Worm (Caenorhabditis elegans) whole organism, young adult: ENCODE results near the gene ZK6.6.

Experiments used
- B0261.1 ChIP-seq: sonication (generic microtip); optimal IDR thresholded peaks from 2 replicates; lab custom pipeline; 2016; ENCODE audit warnings: mild to moderate bottlenecking, missing genetic modification characterization, moderate library complexity, missing compliant biosample characterization
- C17E4.6 ChIP-seq: fragments of 200-800 bp; sonication (Bioruptor generic); IDR thresholded peaks from 2 replicates; pipeline ENCODE4 v1.3.6; 2022; ENCODE audit warnings: missing genetic modification reagents, missing genetic modification characterization, missing compliant biosample characterization
- F22D6.2 ChIP-seq: sonication (generic microtip); optimal IDR thresholded peaks from 2 replicates; lab custom pipeline; 2016; ENCODE audit warnings: mild to moderate bottlenecking, missing genetic modification characterization, missing compliant biosample characterization
- F33H1.4 ChIP-seq: fragments of 200-800 bp; sonication (Bioruptor generic); IDR thresholded peaks from 2 replicates; pipeline ENCODE4 v1.3.6; 2022; ENCODE audit warnings: missing genetic modification reagents, missing genetic modification characterization, missing compliant biosample characterization
- F37B4.10 ChIP-seq: fragments of 200-800 bp; sonication (Bioruptor generic); IDR thresholded peaks from 2 replicates; pipeline ENCODE4 v1.3.6; 2022; ENCODE audit warnings: missing genetic modification characterization, missing compliant biosample characterization
- F39B2.1 ChIP-seq: fragments of 200-800 bp; sonication (Bioruptor generic); IDR thresholded peaks from 2 replicates; pipeline ENCODE4 v1.3.6; 2022; ENCODE audit warnings: missing genetic modification reagents, missing genetic modification characterization, missing compliant biosample characterization
- F55B11.4 ChIP-seq: sonication (generic microtip); optimal IDR thresholded peaks from 2 replicates; lab custom pipeline; 2016; ENCODE audit warnings: missing compliant biosample characterization, missing genetic modification characterization, borderline replicate concordance; ENCODE audit not compliant: insufficient read depth
- F57C9.4 ChIP-seq: sonication (generic microtip); optimal IDR thresholded peaks from 2 replicates; lab custom pipeline; 2017; ENCODE audit warnings: mild to moderate bottlenecking, missing genetic modification characterization, missing compliant biosample characterization
- Y53F4B.3 ChIP-seq: fragments of 200-800 bp; sonication (Bioruptor generic); IDR thresholded peaks from 2 replicates; pipeline ENCODE4 v1.3.6; 2022; ENCODE audit warnings: missing genetic modification reagents, missing genetic modification characterization, missing compliant biosample characterization
- ama-1 ChIP-seq, 3 experiments: fragments of 150-350 bp in 1 of 3; sonication (generic microtip) in 2 of 3; optimal IDR thresholded peaks; 2 replicates each; lab custom pipeline; 2014 to 2018; ENCODE audit warnings: missing biosample characterization in 2 of 3, missing genetic modification characterization in 2 of 3, missing genetic modification reagents in 2 of 3
- aptf-2 ChIP-seq: fragments of 200-800 bp; sonication (Bioruptor generic); conservative IDR thresholded peaks from 2 replicates; pipeline ENCODE4 v1.3.6; 2022; ENCODE audit warnings: missing genetic modification reagents, missing genetic modification characterization, missing compliant biosample characterization
- atf-7 ChIP-seq: sonication (generic microtip); optimal IDR thresholded peaks from 2 replicates; lab custom pipeline; 2017; ENCODE audit warnings: mild to moderate bottlenecking, missing genetic modification characterization, missing compliant biosample characterization
- ccch-3 ChIP-seq: fragments of 200-800 bp; sonication (Bioruptor generic); optimal IDR thresholded peaks from 2 replicates; lab custom pipeline; 2018; ENCODE audit warnings: mild to moderate bottlenecking, missing genetic modification characterization, missing compliant biosample characterization
- cebp-1 ChIP-seq, 2 experiments: fragments of 200-800 bp in 1 of 2; sonication (Bioruptor generic) in 1 of 2; sonication (generic microtip) in 1 of 2; IDR thresholded peaks in 1 of 2; optimal IDR thresholded peaks in 1 of 2; 2 replicates each; pipeline versions ENCODE4 v1.3.6 to Lab custom; 2017 to 2022; ENCODE audit warnings: missing compliant biosample characterization in 2 of 2, missing genetic modification characterization in 2 of 2, mild to moderate bottlenecking in 1 of 2, missing genetic modification reagents in 1 of 2, moderate library complexity in 1 of 2
- cebp-2 ChIP-seq: fragments of 200-800 bp; sonication (Bioruptor generic); IDR thresholded peaks from 2 replicates; pipeline ENCODE4 v1.3.6; 2022; ENCODE audit warnings: missing genetic modification characterization, missing compliant biosample characterization
- chd-7 ChIP-seq: sonication (generic microtip); optimal IDR thresholded peaks from 2 replicates; lab custom pipeline; 2016; ENCODE audit warnings: mild to moderate bottlenecking, missing genetic modification characterization, moderate library complexity, missing compliant biosample characterization
- dox-1 ChIP-seq: fragments of 200-800 bp; sonication (Bioruptor generic); IDR thresholded peaks from 2 replicates; pipeline ENCODE4 v1.3.6; 2022; ENCODE audit warnings: missing genetic modification reagents, missing genetic modification characterization, missing compliant biosample characterization
- dpl-1 ChIP-seq: fragments of 150-350 bp; optimal IDR thresholded peaks from 2 replicates; lab custom pipeline; 2014; ENCODE audit warnings: missing biosample characterization, missing genetic modification reagents, missing genetic modification characterization
- hmg-20 ChIP-seq: fragments of 200-800 bp; sonication (Bioruptor generic); IDR thresholded peaks from 2 replicates; pipeline ENCODE4 v1.3.6; 2022; ENCODE audit warnings: missing genetic modification reagents, missing genetic modification characterization, missing compliant biosample characterization
- hsf-1 ChIP-seq: fragments of 200-800 bp; sonication (Bioruptor generic); IDR thresholded peaks from 2 replicates; pipeline ENCODE4 v1.3.6; 2022; ENCODE audit warnings: missing genetic modification reagents, missing genetic modification characterization, missing compliant biosample characterization
- let-607 ChIP-seq, 2 experiments: fragments of 200-800 bp in 1 of 2; sonication (Bioruptor generic) in 1 of 2; sonication (generic microtip) in 1 of 2; optimal IDR thresholded peaks; 2 replicates each; lab custom pipeline; 2016 to 2018; ENCODE audit warnings: mild to moderate bottlenecking in 2 of 2, missing compliant biosample characterization in 2 of 2, missing genetic modification characterization in 2 of 2, moderate library complexity in 2 of 2, missing genotype in 1 of 2
- lin-35 ChIP-seq, 3 experiments: fragments of 150-350 bp in 2 of 3; sonication (generic microtip) in 1 of 3; optimal IDR thresholded peaks; 2 replicates each; lab custom pipeline; 2014 to 2018; ENCODE audit warnings: missing biosample characterization in 3 of 3, missing genetic modification characterization in 3 of 3, missing genetic modification reagents in 3 of 3
- madf-3 ChIP-seq: fragments of 200-800 bp; sonication (Bioruptor generic); IDR thresholded peaks from 2 replicates; pipeline ENCODE4 v1.3.6; 2022; ENCODE audit warnings: missing genetic modification reagents, missing genetic modification characterization, missing compliant biosample characterization
- nhr-120 ChIP-seq: fragments of 200-800 bp; sonication (Bioruptor generic); IDR thresholded peaks from 2 replicates; pipeline ENCODE4 v1.3.6; 2022; ENCODE audit warnings: missing genetic modification characterization, missing compliant biosample characterization
- nhr-80 ChIP-seq: sonication (generic microtip); optimal IDR thresholded peaks from 2 replicates; lab custom pipeline; 2016; ENCODE audit warnings: missing genetic modification characterization, missing compliant biosample characterization
- snpc-3.4 ChIP-seq: sonication (generic microtip); optimal IDR thresholded peaks from 2 replicates; lab custom pipeline; 2017; ENCODE audit warnings: missing genetic modification characterization, mild to moderate bottlenecking, missing compliant biosample characterization, antibody characterized with exemption, moderate library complexity, missing genotype, missing genetic modification reagents
- tbx-9 ChIP-seq: sonication (generic microtip); optimal IDR thresholded peaks from 2 replicates; lab custom pipeline; 2016; ENCODE audit warnings: borderline replicate concordance, missing genetic modification characterization, inconsistent platforms, missing compliant biosample characterization
- unc-62 ChIP-seq: fragments of 150-350 bp; optimal IDR thresholded peaks from 2 replicates; lab custom pipeline; 2014; ENCODE audit warnings: missing biosample characterization, missing genetic modification reagents, missing genetic modification characterization
- zim-3 ChIP-seq: sonication (generic microtip); optimal IDR thresholded peaks from 2 replicates; lab custom pipeline; 2017; ENCODE audit warnings: mild to moderate bottlenecking, missing genetic modification characterization, moderate library complexity, missing compliant biosample characterization
- ztf-22 ChIP-seq: fragments of 200-800 bp; sonication (Bioruptor generic); optimal IDR thresholded peaks from 2 replicates; lab custom pipeline; 2018; ENCODE audit warnings: mild to moderate bottlenecking, missing genetic modification characterization, moderate library complexity, missing compliant biosample characterization

ZK6.6 gene

DNA sequence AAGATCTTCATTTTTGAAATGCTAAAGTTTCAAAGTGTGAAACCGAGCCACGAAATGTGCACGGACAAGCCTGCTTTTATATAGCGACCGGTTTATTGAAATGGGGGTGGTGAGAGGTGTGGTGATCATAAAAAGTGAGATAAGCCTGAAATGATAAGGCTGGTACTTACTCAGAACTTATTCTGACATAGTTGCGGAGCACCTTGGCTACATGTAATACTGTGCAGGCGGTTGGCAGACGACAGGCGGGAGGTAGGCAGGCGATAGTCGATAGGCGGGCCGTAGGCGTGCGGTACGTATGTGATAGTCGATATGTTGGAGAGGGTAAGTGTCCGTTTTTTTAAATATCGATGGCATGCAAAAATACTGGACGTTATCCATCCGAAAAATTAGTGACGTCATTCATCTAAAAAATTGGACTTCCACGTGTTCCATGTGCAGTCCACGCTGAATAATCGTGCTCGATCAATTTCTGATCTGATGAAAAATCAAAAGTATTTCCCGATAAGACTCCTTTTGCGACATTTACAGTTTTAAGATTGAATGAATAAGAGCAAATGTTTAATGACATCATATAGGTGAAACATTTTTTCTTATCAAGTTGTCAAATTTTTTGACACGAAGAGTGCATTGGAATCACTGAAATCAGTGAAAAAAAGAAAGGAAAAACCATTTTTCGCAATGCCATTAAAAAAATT is 29.3 kb downstream of the ZK6.6 start, which contains the start of gene irg-8:
Gene irg-8, minus strand, starts transcription at position 51 of the 698 bp plus-strand sequence.
- TF ChIP-seq F37B4.10 (GFP tag; lab: Robert Waterston, UW), result no peak
- TF ChIP-seq nhr-80 (tag; lab: Kevin White, UChicago), result peak; percentile 35
- TF ChIP-seq atf-7 (tag; lab: Kevin White, UChicago), result peak; percentile 79
- peak in 1 of 2 experiments; percentile 45 for TF ChIP-seq let-607 (tag; optimal IDR thresholded peaks at IDR 0.05; lab: Kevin White, UChicago)
- no peak for TF ChIP-seq Y53F4B.3 (GFP tag; lab: Robert Waterston, UW)
- peak; percentile 70 for TF ChIP-seq unc-62 (GFP tag; lab: Kevin White, UChicago)

DNA sequence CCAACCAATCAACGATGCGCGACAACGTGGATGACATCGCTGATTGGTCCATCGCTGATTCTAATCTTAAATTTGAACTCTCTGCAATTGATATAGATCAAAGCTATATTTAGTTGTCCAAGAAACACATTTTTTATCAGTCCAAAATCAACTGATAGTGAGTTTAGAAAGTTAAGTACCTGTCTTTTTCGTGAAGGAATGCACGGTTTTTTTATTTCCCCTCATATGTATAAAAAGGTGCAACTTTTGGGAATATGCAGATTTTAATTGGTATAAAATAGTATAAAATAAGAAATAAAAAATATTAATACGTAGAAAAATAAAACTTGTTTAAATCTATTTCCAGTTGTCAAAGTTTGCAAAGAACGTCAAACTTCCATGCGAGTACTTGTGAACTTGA is 29.9 kb downstream of the ZK6.6 start, which contains the start of gene Y39D8A.1:
Gene Y39D8A.1, plus strand, starts transcription at position 301 of the 400 bp plus-strand sequence.
- no peak for TF ChIP-seq dox-1 (GFP tag; lab: Robert Waterston, UW)
- TF ChIP-seq F55B11.4 (tag; lab: Kevin White, UChicago), result no peak
- no peak for TF ChIP-seq B0261.1 (tag; lab: Kevin White, UChicago)
- no peak for TF ChIP-seq F33H1.4 (GFP tag; lab: Robert Waterston, UW)
- no peak for TF ChIP-seq lin-35 (GFP tag; optimal IDR thresholded peaks at IDR 0.05; lab: Kevin White, UChicago)
- no peak for TF ChIP-seq C17E4.6
- no peak for TF ChIP-seq ccch-3
- no peak for TF ChIP-seq F39B2.1
- no peak for TF ChIP-seq tbx-9

ce11 chrV:422133-422532 is 33.6 kb downstream of the ZK6.6 start, which contains the start of gene dod-20:
Gene dod-20, plus strand, starts transcription at chrV:422433.
- TF ChIP-seq cebp-1 (GFP tag; IDR thresholded peaks at IDR 0.05; lab: Robert Waterston, UW), result 0 out of 2 replicates have a peak, but pooled peaks have one; percentile 22
- no peak for TF ChIP-seq cebp-1 (tag; optimal IDR thresholded peaks at IDR 0.05; lab: Kevin White, UChicago)
- no peak for TF ChIP-seq F57C9.4 (tag; lab: Kevin White, UChicago)
- peak; percentile 34 for TF ChIP-seq nhr-80 (tag; lab: Kevin White, UChicago)

DNA sequence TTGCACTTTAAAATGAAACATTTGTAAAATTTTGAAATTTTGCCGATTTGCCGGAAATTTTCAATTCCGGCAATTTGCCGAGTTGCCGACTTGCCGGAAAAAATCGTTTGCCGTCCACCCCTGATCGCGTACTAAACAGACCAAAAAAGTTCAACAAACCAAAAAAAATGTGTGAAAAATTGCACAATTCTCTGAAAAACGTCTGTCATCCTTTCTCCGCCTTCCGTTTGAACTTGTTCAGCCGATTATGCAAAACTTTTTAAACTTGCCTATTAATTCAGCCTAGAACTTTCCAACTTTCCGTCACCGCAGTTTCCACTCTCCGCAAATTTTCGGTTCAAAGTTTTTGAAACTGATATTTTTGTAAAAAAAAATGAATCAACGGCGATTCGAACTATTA is 35.6 kb downstream of the ZK6.6 start, which contains the start of gene B0554.5:
Gene B0554.5, plus strand, starts transcription at position 301 of the 400 bp plus-strand sequence.
- TF ChIP-seq snpc-3.4 (tag; lab: Kevin White, UChicago) (no peak), chd-7 (no peak), hmg-20 (GFP tag; lab: Robert Waterston, UW) (no peak)

ce11 chrV:428844-429243 is 40.3 kb downstream of the ZK6.6 start, which contains the start of gene B0554.4:
Gene B0554.4, plus strand, starts transcription at chrV:429144.
- no peak for TF ChIP-seq cebp-2 (GFP tag; lab: Robert Waterston, UW)
- TF ChIP-seq, all 124 proteins: peak for 0

DNA sequence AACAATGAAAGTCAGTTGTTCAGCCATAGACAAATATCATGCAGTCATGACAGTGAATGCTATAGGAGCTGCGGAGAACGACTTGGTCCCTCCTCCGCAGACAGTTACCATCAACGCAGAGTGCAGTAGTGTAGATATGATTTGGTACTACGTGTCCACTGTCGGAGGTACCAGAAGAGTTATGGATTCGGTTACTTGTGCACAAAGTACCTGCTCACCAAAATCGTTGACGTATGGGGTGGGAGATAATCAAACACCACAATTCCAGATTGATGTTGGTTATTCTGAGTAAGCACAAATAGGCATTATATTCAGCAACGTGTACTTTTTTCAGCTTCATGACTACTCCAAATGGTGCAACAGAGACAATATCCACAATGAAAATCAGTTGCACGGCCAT is 44.5 kb downstream of the ZK6.6 start:
- TF ChIP-seq ama-1 (optimal IDR thresholded peaks at IDR 0.05; lab: Kevin White, UChicago) (no peak), ama-1 (GFP tag; optimal IDR thresholded peaks at IDR 0.05; lab: Kevin White, UChicago) (no peak), ztf-22 (GFP tag; lab: Kevin White, UChicago) (no peak), dpl-1 (GFP tag; lab: Kevin White, UChicago) (no peak), nhr-120 (GFP tag; lab: Robert Waterston, UW) (no peak), Y53F4B.3 (GFP tag; lab: Robert Waterston, UW) (no peak), madf-3 (GFP tag; lab: Robert Waterston, UW) (no peak), zim-3 (tag; lab: Kevin White, UChicago) (no peak), F22D6.2 (tag; lab: Kevin White, UChicago) (no peak), hsf-1 (GFP tag; lab: Robert Waterston, UW) (no peak), aptf-2 (GFP tag; lab: Robert Waterston, UW) (no peak)
